Worm (Caenorhabditis elegans) whole organism, L2 larva: ENCODE results near the gene Y51H7BR.8.
"Not testable (repeated sequence)": the region's sequence is repeated elsewhere in the genome, so short reads cannot be mapped to it uniquely, and the experiment has no call there.

Experiments used
- blmp-1 ChIP-seq: sonication (generic microtip); optimal IDR thresholded peaks from 2 replicates; lab custom pipeline; 2017; ENCODE audit warnings: missing genetic modification characterization, mild to moderate bottlenecking, missing compliant biosample characterization, antibody characterized with exemption, moderate library complexity; ENCODE audit not compliant: insufficient read depth
- ceh-82 ChIP-seq: fragments of 150-350 bp; optimal IDR thresholded peaks from 2 replicates; lab custom pipeline; 2014; ENCODE audit warnings: missing biosample characterization, missing genetic modification characterization
- elt-1 ChIP-seq: fragments of 150-350 bp; optimal IDR thresholded peaks from 2 replicates; lab custom pipeline; 2014; ENCODE audit warnings: missing biosample characterization, missing genetic modification characterization
- fos-1 ChIP-seq: fragments of 150-350 bp; optimal IDR thresholded peaks from 2 replicates; lab custom pipeline; 2014; ENCODE audit warnings: missing biosample characterization, missing genetic modification characterization
- lin-13 ChIP-seq: fragments of 150-350 bp; optimal IDR thresholded peaks from 2 replicates; lab custom pipeline; 2014; ENCODE audit warnings: missing biosample characterization, missing genetic modification reagents, missing genetic modification characterization
- mdl-1 ChIP-seq, 2 experiments: fragments of 150-350 bp in 1 of 2; sonication (generic microtip) in 1 of 2; optimal IDR thresholded peaks; 2 replicates each; lab custom pipeline; 2017; ENCODE audit warnings: missing biosample characterization in 2 of 2, missing genetic modification characterization in 2 of 2
- nhr-11 ChIP-seq: fragments of 150-350 bp; optimal IDR thresholded peaks from 2 replicates; lab custom pipeline; 2014; ENCODE audit warnings: missing biosample characterization, missing genetic modification characterization
- snpc-4 ChIP-seq: fragments of 150-350 bp; optimal IDR thresholded peaks from 2 replicates; lab custom pipeline; 2014; ENCODE audit warnings: missing biosample characterization, missing genetic modification characterization
- unc-39 ChIP-seq: fragments of 150-350 bp; optimal IDR thresholded peaks from 2 replicates; lab custom pipeline; 2014; ENCODE audit warnings: missing biosample characterization, missing genetic modification characterization
- unc-62 ChIP-seq: fragments of 150-350 bp; optimal IDR thresholded peaks from 2 replicates; lab custom pipeline; 2014; ENCODE audit warnings: missing biosample characterization, missing genetic modification reagents, missing genetic modification characterization
- zag-1 ChIP-seq: fragments of 150-350 bp; optimal IDR thresholded peaks from 2 replicates; lab custom pipeline; 2014; ENCODE audit warnings: missing biosample characterization, missing genetic modification characterization
- ztf-4 ChIP-seq: fragments of 150-350 bp; optimal IDR thresholded peaks from 2 replicates; lab custom pipeline; 2014; ENCODE audit warnings: missing biosample characterization, missing genetic modification characterization

ce11 chrII:1556217-1556616 is 37.2 kb downstream of the Y51H7BR.8 start, which contains the start of the genes fbxb-54 and fbxb-50:
- TF ChIP-seq lin-13 (GFP tag; lab: Kevin White, UChicago); unc-62 (GFP tag; lab: Kevin White, UChicago); unc-39 (tag; lab: Kevin White, UChicago); snpc-4 (tag; lab: Kevin White, UChicago); mdl-1 (tag; optimal IDR thresholded peaks at IDR 0.05; lab: Kevin White, UChicago); zag-1; elt-1 (tag; lab: Kevin White, UChicago); ceh-82 (tag; lab: Kevin White, UChicago); nhr-11 (tag; lab: Kevin White, UChicago); blmp-1; ztf-4 (tag; lab: Kevin White, UChicago); fos-1 (tag; lab: Kevin White, UChicago): not testable (repeated sequence)
